Fruit fly (Drosophila melanogaster): ENCODE data around the gene CG15646.

The CG15646 gene

dm6 chrX:15674337-15674736, 3.5 kb upstream of the CG15646 start (continued):
- TF ChIP-seq Mes4 (GFP tag; optimal IDR thresholded peaks at IDR 0.05): no peak
- no peak for TF ChIP-seq CG34422 (GFP tag; IDR thresholded peaks at IDR 0.05)
- no peak for TF ChIP-seq sob (GFP tag; IDR thresholded peaks at IDR 0.05)
- peak; percentile 10 for TF ChIP-seq CG10979 (tag; optimal IDR thresholded peaks at IDR 0.05)
- no peak for TF ChIP-seq inv (GFP tag; IDR thresholded peaks at IDR 0.05; ENCODE audit: partially characterized antibody)
- peak; percentile 33 for TF ChIP-seq dmrt11E (tag; optimal IDR thresholded peaks at IDR 0.05)
- no peak for TF ChIP-seq CG6175 (GFP tag; IDR thresholded peaks at IDR 0.05)
- TF ChIP-seq toy (GFP tag; IDR thresholded peaks at IDR 0.05): no peak
- no peak for TF ChIP-seq prd (optimal IDR thresholded peaks at IDR 0.05)
- peak; percentile 48; the same call in 2 of the 3 replicates for TF ChIP-seq prd (GFP tag; IDR thresholded peaks at IDR 0.05)
- TF ChIP-seq CG11398 (GFP tag; optimal IDR thresholded peaks at IDR 0.05): no peak

dm6 chrX:15662285-15662684, 8.5 kb downstream of the CG15646 start, which contains the start of gene CG8119:
Gene CG8119, plus strand, starts transcription at chrX:15662585.
- no peak for TF ChIP-seq CG15073 (GFP tag; optimal IDR thresholded peaks at IDR 0.05)
- TF ChIP-seq Ets65A (GFP tag): peak; percentile 65

dm6 chrX:15653364-15653809, 17.4 kb downstream of the CG15646 start:
- TF ChIP-seq CG12299 (tag; optimal IDR thresholded peaks at IDR 0.05) (no peak), zfh1 (GFP tag; IDR thresholded peaks at IDR 0.05) (0 out of 3 replicates have a peak, but pooled peaks have one; percentile 35), CG7839 (tag; optimal IDR thresholded peaks at IDR 0.05) (peak; percentile 57), ind (GFP tag; optimal IDR thresholded peaks at IDR 0.05) (peak; percentile 26), gem (tag; optimal IDR thresholded peaks at IDR 0.05) (peak; percentile 44), Xbp1 (GFP tag; optimal IDR thresholded peaks at IDR 0.05) (peak; percentile 68), ci (GFP tag; IDR thresholded peaks at IDR 0.05) (no peak; the same call in 2 of the 3 replicates), Med (GFP tag) (peak; percentile 92), CG15601 (tag; optimal IDR thresholded peaks at IDR 0.05) (peak; percentile 34), CG30403 (GFP tag; optimal IDR thresholded peaks at IDR 0.05) (peak; percentile 51), Hsf (GFP tag; optimal IDR thresholded peaks at IDR 0.05) (peak; percentile 63), ssp (GFP tag; IDR thresholded peaks at IDR 0.05) (0 out of 2 replicates have a peak, but pooled peaks have one; percentile 19), az2 (GFP tag; optimal IDR thresholded peaks at IDR 0.05) (peak; percentile 32), Spps (tag; optimal IDR thresholded peaks at IDR 0.05) (no peak), CG1832 (GFP tag; optimal IDR thresholded peaks at IDR 0.05) (no peak), CG1603 (tag; optimal IDR thresholded peaks at IDR 0.05) (peak; percentile 50), Fer3 (tag; optimal IDR thresholded peaks at IDR 0.05) (peak; percentile 6), pum (GFP tag; optimal IDR thresholded peaks at IDR 0.05) (peak; percentile 32), Dll (GFP tag; IDR thresholded peaks at IDR 0.05; ENCODE audit: partially characterized antibody) (peak; percentile 64; the same call in 3 of the 4 replicates), sna (GFP tag; IDR thresholded peaks at IDR 0.05; ENCODE audit: partially characterized antibody) (peak; percentile 76), cad (GFP tag; optimal IDR thresholded peaks at IDR 0.05) (no peak), kni (GFP tag; optimal IDR thresholded peaks at IDR 0.05) (no peak), ken (GFP tag; IDR thresholded peaks at IDR 0.05) (0 out of 3 replicates have a peak, but pooled peaks have one; percentile 25), Awh (GFP tag; IDR thresholded peaks at IDR 0.05) (no peak), CG10654 (GFP tag; optimal IDR thresholded peaks at IDR 0.05) (peak; percentile 4), sisA (GFP tag; IDR thresholded peaks at IDR 0.05) (peak; percentile 62), gro (GFP tag; optimal IDR thresholded peaks at IDR 0.05) (no peak), HmgZ (tag; optimal IDR thresholded peaks at IDR 0.05) (peak; percentile 35), zen2 (GFP tag; IDR thresholded peaks at IDR 0.05; ENCODE audit: partially characterized antibody) (0 out of 3 replicates have a peak, but pooled peaks have one; percentile 27), CG10431 (GFP tag; optimal IDR thresholded peaks at IDR 0.05) (no peak), Myb (GFP tag; optimal IDR thresholded peaks at IDR 0.05) (peak; percentile 68), CG12744 (GFP tag; optimal IDR thresholded peaks at IDR 0.05) (no peak), CG12659 (GFP tag; optimal IDR thresholded peaks at IDR 0.05) (peak; percentile 8), CG4404 (GFP tag; IDR thresholded peaks at IDR 0.05) (no peak), CG13424 (tag; optimal IDR thresholded peaks at IDR 0.05) (peak; percentile 5), Adf1 (GFP tag; IDR thresholded peaks at IDR 0.05) (no peak)

Data from whole organism, embryonic.